Worm (Caenorhabditis elegans): Measurements from ENCODE around the gene aqp-10.

aqp-10 gene

ce11 chrII:9769797-9770520, at the start of gene aqp-10:
TSS of gene aqp-10 (minus strand) at chrII:9769847.
- TF ChIP-seq tab-1 (GFP tag; IDR thresholded peaks at IDR 0.05) (no peak), ztf-23 (GFP tag; IDR thresholded peaks at IDR 0.05) (no peak)

ce11 chrII:9807519-9807972, 37.9 kb upstream of the aqp-10 start, which contains the start of gene cyp-13A8:
TSS of gene cyp-13A8 (minus strand) at chrII:9807569.
- TF ChIP-seq cog-1 (tag; optimal IDR thresholded peaks at IDR 0.05) (no peak), ztf-29 (GFP tag; IDR thresholded peaks at IDR 0.05) (no peak), ref-1 (GFP tag; conservative IDR thresholded peaks at IDR 0.05) (no peak), klf-2 (GFP tag; conservative IDR thresholded peaks at IDR 0.05) (no peak), T22C8.4 (GFP tag; IDR thresholded peaks at IDR 0.05) (no peak), ztf-23 (GFP tag; IDR thresholded peaks at IDR 0.05) (no peak), tab-1 (GFP tag; IDR thresholded peaks at IDR 0.05) (no peak), flt-1 (GFP tag; IDR thresholded peaks at IDR 0.05) (no peak), med-1 (GFP tag; optimal IDR thresholded peaks at IDR 0.05; ENCODE audit: insufficient read depth) (no peak)

ce11 chrII:9803320-9803719, 33.7 kb upstream of the aqp-10 start, which contains the start of gene cyp-13A7:
TSS of gene cyp-13A7 (plus strand) at chrII:9803620.
- TF ChIP-seq T22C8.4 (GFP tag; IDR thresholded peaks at IDR 0.05) (no peak), med-1 (GFP tag; optimal IDR thresholded peaks at IDR 0.05; ENCODE audit: insufficient read depth) (no peak), flt-1 (GFP tag; IDR thresholded peaks at IDR 0.05) (no peak), ztf-23 (GFP tag; IDR thresholded peaks at IDR 0.05) (no peak), klf-2 (GFP tag; conservative IDR thresholded peaks at IDR 0.05) (no peak), ztf-29 (GFP tag; IDR thresholded peaks at IDR 0.05) (no peak), tab-1 (GFP tag; IDR thresholded peaks at IDR 0.05) (no peak), ref-1 (GFP tag; conservative IDR thresholded peaks at IDR 0.05) (no peak), cog-1 (tag; optimal IDR thresholded peaks at IDR 0.05) (no peak)

- TF ChIP-seq ztf-29 (GFP tag; IDR thresholded peaks at IDR 0.05) (no peak), ref-1 (GFP tag; conservative IDR thresholded peaks at IDR 0.05) (no peak), T22C8.4 (GFP tag; IDR thresholded peaks at IDR 0.05) (no peak), flt-1 (GFP tag; IDR thresholded peaks at IDR 0.05) (no peak), tab-1 (GFP tag; IDR thresholded peaks at IDR 0.05) (no peak), ztf-23 (GFP tag; IDR thresholded peaks at IDR 0.05) (no peak), cog-1 (tag; optimal IDR thresholded peaks at IDR 0.05) (no peak), klf-2 (GFP tag; conservative IDR thresholded peaks at IDR 0.05) (no peak)
These were observed 33.0 kb upstream of the aqp-10 start, which contains the start of gene cyp-13A6 for ce11 chrII:9802642-9803041. TSS of gene cyp-13A6 (minus strand) at chrII:9802821.

- TF ChIP-seq ztf-29 (GFP tag; IDR thresholded peaks at IDR 0.05), result no peak
- TF ChIP-seq T22C8.4 (GFP tag; IDR thresholded peaks at IDR 0.05), result no peak
- no peak for TF ChIP-seq flt-1 (GFP tag; IDR thresholded peaks at IDR 0.05)
- TF ChIP-seq tab-1 (GFP tag; IDR thresholded peaks at IDR 0.05), result no peak
- no peak for TF ChIP-seq cog-1 (tag; optimal IDR thresholded peaks at IDR 0.05)
- no peak for TF ChIP-seq klf-2 (GFP tag; conservative IDR thresholded peaks at IDR 0.05)
These were observed 30.6 kb upstream of the aqp-10 start, which contains the start of gene cyp-13A5 for ce11 chrII:9800251-9800650. TSS of gene cyp-13A5 (minus strand) at chrII:9800362.

- no peak for TF ChIP-seq tab-1 (GFP tag; IDR thresholded peaks at IDR 0.05)
- TF ChIP-seq ref-1 (GFP tag; conservative IDR thresholded peaks at IDR 0.05), result no peak
- TF ChIP-seq ztf-23 (GFP tag; IDR thresholded peaks at IDR 0.05), result no peak
These were observed 28.0 kb upstream of the aqp-10 start, which contains the start of gene cyp-13A4 for ce11 chrII:9797664-9798063. TSS of gene cyp-13A4 (minus strand) at chrII:9797740.

ce11 chrII:9793197-9793596, 23.6 kb upstream of the aqp-10 start, which contains the start of gene cyp-13A3:
TSS of gene cyp-13A3 (minus strand) at chrII:9793297.
- TF ChIP-seq cog-1 (tag; optimal IDR thresholded peaks at IDR 0.05), result no peak
- TF ChIP-seq med-1 (GFP tag; optimal IDR thresholded peaks at IDR 0.05; ENCODE audit: insufficient read depth), result no peak
- no peak for TF ChIP-seq tab-1 (GFP tag; IDR thresholded peaks at IDR 0.05)
- no peak for TF ChIP-seq ztf-29 (GFP tag; IDR thresholded peaks at IDR 0.05)
- no peak for TF ChIP-seq flt-1 (GFP tag; IDR thresholded peaks at IDR 0.05)
- TF ChIP-seq ztf-23 (GFP tag; IDR thresholded peaks at IDR 0.05), result no peak
- TF ChIP-seq ref-1 (GFP tag; conservative IDR thresholded peaks at IDR 0.05), result no peak
- no peak for TF ChIP-seq T22C8.4 (GFP tag; IDR thresholded peaks at IDR 0.05)
- TF ChIP-seq klf-2 (GFP tag; conservative IDR thresholded peaks at IDR 0.05), result no peak

- TF ChIP-seq ztf-23 (GFP tag; IDR thresholded peaks at IDR 0.05) (no peak), flt-1 (GFP tag; IDR thresholded peaks at IDR 0.05) (no peak), klf-2 (GFP tag; conservative IDR thresholded peaks at IDR 0.05) (no peak), T22C8.4 (GFP tag; IDR thresholded peaks at IDR 0.05) (no peak), ref-1 (GFP tag; conservative IDR thresholded peaks at IDR 0.05) (no peak), med-1 (GFP tag; optimal IDR thresholded peaks at IDR 0.05; ENCODE audit: insufficient read depth) (no peak), ztf-29 (GFP tag; IDR thresholded peaks at IDR 0.05) (no peak), tab-1 (GFP tag; IDR thresholded peaks at IDR 0.05) (no peak), cog-1 (tag; optimal IDR thresholded peaks at IDR 0.05) (no peak)
These were observed 21.5 kb upstream of the aqp-10 start for ce11 chrII:9791185-9791584.

ce11 chrII:9787395-9788152, 17.9 kb upstream of the aqp-10 start, which contains the start of gene cyp-13A2:
TSS of gene cyp-13A2 (minus strand) at chrII:9787629.
- TF ChIP-seq ztf-29 (GFP tag; IDR thresholded peaks at IDR 0.05) (no peak), flt-1 (GFP tag; IDR thresholded peaks at IDR 0.05) (no peak)

ce11 chrII:9786215-9786614, 16.6 kb upstream of the aqp-10 start:
- TF ChIP-seq ref-1 (GFP tag; conservative IDR thresholded peaks at IDR 0.05) (no peak), T22C8.4 (GFP tag; IDR thresholded peaks at IDR 0.05) (no peak), tab-1 (GFP tag; IDR thresholded peaks at IDR 0.05) (no peak), klf-2 (GFP tag; conservative IDR thresholded peaks at IDR 0.05) (no peak)

All from whole organism, midembryonic.